Fruit fly (Drosophila melanogaster) whole organism, embryonic: ENCODE measurements around the gene dgt6.

Experiments
- ATbp ChIP-seq: fragments of 200-800 bp; sonication (Bioruptor generic); optimal IDR thresholded peaks from 2 replicates; lab custom pipeline; 2017; ENCODE audit warnings: missing biosample characterization, mild to moderate bottlenecking, missing genetic modification characterization, missing genetic modification reagents
- Asciz ChIP-seq: fragments of 200-800 bp; sonication (Bioruptor generic); optimal IDR thresholded peaks from 2 replicates; lab custom pipeline; 2017; ENCODE audit warnings: missing biosample characterization, mild to moderate bottlenecking, missing genetic modification characterization, missing genetic modification reagents
- CG10209 ChIP-seq: fragments of 200-800 bp; sonication (Bioruptor generic); optimal IDR thresholded peaks from 3 replicates; lab custom pipeline; 2017; ENCODE audit warnings: missing biosample characterization, mild to moderate bottlenecking, missing genetic modification characterization, missing genetic modification reagents
- CG10431 ChIP-seq: fragments of 200-800 bp; sonication (Bioruptor generic); optimal IDR thresholded peaks from 3 replicates; lab custom pipeline; 2018; ENCODE audit warnings: missing biosample characterization, mild to moderate bottlenecking, missing genetic modification characterization
- CG10654 ChIP-seq: fragments of 200-800 bp; sonication (Bioruptor generic); optimal IDR thresholded peaks from 2 replicates; lab custom pipeline; 2016; ENCODE audit warnings: missing biosample characterization, missing genetic modification characterization
- CG11247 ChIP-seq: fragments of 200-800 bp; sonication (Bioruptor generic); IDR thresholded peaks from 2 replicates; pipeline ENCODE4 v1.3.6; 2022; ENCODE audit warnings: missing biosample characterization, missing genetic modification characterization
- CG11398 ChIP-seq: fragments of 200-800 bp; sonication (Bioruptor generic); optimal IDR thresholded peaks from 2 replicates; lab custom pipeline; 2016; ENCODE audit warnings: missing biosample characterization, missing genetic modification characterization
- CG18599 ChIP-seq: fragments of 200-800 bp; sonication (Bioruptor generic); optimal IDR thresholded peaks from 3 replicates; lab custom pipeline; 2017; ENCODE audit warnings: missing biosample characterization, missing genetic modification characterization, mild to moderate bottlenecking, moderate library complexity, missing genetic modification reagents
- CG2678 ChIP-seq: fragments of 200-800 bp; sonication (Bioruptor generic); optimal IDR thresholded peaks from 3 replicates; lab custom pipeline; 2019; ENCODE audit warnings: missing biosample characterization, mild to moderate bottlenecking, missing genetic modification characterization, moderate library complexity
- CG31224 ChIP-seq: fragments of 200-800 bp; sonication (Bioruptor generic); IDR thresholded peaks from 2 replicates; pipeline ENCODE4 v1.3.6; 2022; ENCODE audit warnings: missing biosample characterization, missing genetic modification characterization
- CG3163 ChIP-seq: fragments of 200-800 bp; sonication (Bioruptor generic); optimal IDR thresholded peaks from 3 replicates; lab custom pipeline; 2016; ENCODE audit warnings: missing biosample characterization, missing genetic modification characterization
- CG3281 ChIP-seq: fragments of 200-800 bp; sonication (Bioruptor generic); optimal IDR thresholded peaks from 3 replicates; lab custom pipeline; 2017; ENCODE audit warnings: missing biosample characterization, mild to moderate bottlenecking, missing genetic modification characterization
- CG33213 ChIP-seq: fragments of 200-800 bp; sonication (Bioruptor generic); optimal IDR thresholded peaks from 3 replicates; lab custom pipeline; 2016; ENCODE audit warnings: missing biosample characterization, missing genetic modification characterization
- CG34376 ChIP-seq: fragments of 200-800 bp; sonication (Bioruptor generic); optimal IDR thresholded peaks from 2 replicates; lab custom pipeline; 2018; ENCODE audit warnings: missing biosample characterization, mild to moderate bottlenecking, missing genetic modification characterization
- CG34422 ChIP-seq: fragments of 200-800 bp; sonication (Bioruptor generic); IDR thresholded peaks from 3 replicates; pipeline ENCODE4 v1.3.6; 2022; ENCODE audit warnings: missing biosample characterization, missing genetic modification characterization
- CG3726 ChIP-seq: fragments of 200-800 bp; sonication (Bioruptor generic); IDR thresholded peaks from 3 replicates; pipeline ENCODE4, ENCODE4 v1.3.6; 2022; ENCODE audit warnings: missing biosample characterization, missing genetic modification characterization
- CG4282 ChIP-seq: fragments of 200-800 bp; sonication (Bioruptor generic); optimal IDR thresholded peaks from 2 replicates; lab custom pipeline; 2016; ENCODE audit warnings: missing biosample characterization, missing genetic modification characterization
- CG6654 ChIP-seq: fragments of 200-800 bp; sonication (Bioruptor generic); optimal IDR thresholded peaks from 2 replicates; lab custom pipeline; 2017; ENCODE audit warnings: missing biosample characterization, mild to moderate bottlenecking, missing genetic modification characterization
- CG6689 ChIP-seq: fragments of 200-800 bp; sonication (Bioruptor generic); IDR thresholded peaks from 2 replicates; pipeline ENCODE4 v1.3.6; 2022; ENCODE audit warnings: missing biosample characterization, missing genetic modification characterization
- CG9437 ChIP-seq: fragments of 200-800 bp; sonication (Bioruptor generic); optimal IDR thresholded peaks from 2 replicates; lab custom pipeline; 2018; ENCODE audit warnings: missing biosample characterization, mild to moderate bottlenecking, missing genetic modification characterization
- CG9797 ChIP-seq: fragments of 200-800 bp; sonication (Bioruptor generic); optimal IDR thresholded peaks from 3 replicates; lab custom pipeline; 2018; ENCODE audit warnings: missing biosample characterization, mild to moderate bottlenecking, missing genetic modification characterization
- CTCF ChIP-seq: fragments of 200-800 bp; sonication (Bioruptor generic); optimal IDR thresholded peaks from 2 replicates; lab custom pipeline; 2017; ENCODE audit warnings: missing biosample characterization, mild to moderate bottlenecking, missing genetic modification characterization, moderate library complexity
- Dfd ChIP-seq, 2 experiments: fragments of >200 bp; optimal IDR thresholded peaks; 2 replicates each; lab custom pipeline; 2017; ENCODE audit warnings: missing biosample characterization in 2 of 2, missing genetic modification characterization in 2 of 2
- Doc3 ChIP-seq: fragments of 200-800 bp; sonication (Bioruptor generic); IDR thresholded peaks from 3 replicates; pipeline ENCODE4 v1.3.6; 2022; ENCODE audit warnings: missing biosample characterization, missing genetic modification characterization; ENCODE audit not compliant: partially characterized antibody
- Drgx ChIP-seq: fragments of 200-800 bp; sonication (Bioruptor generic); IDR thresholded peaks from 2 replicates; pipeline ENCODE4 v1.3.6; 2022; ENCODE audit warnings: missing biosample characterization, missing genetic modification characterization
- Elba2 ChIP-seq: fragments of 200-800 bp; sonication (Bioruptor generic); optimal IDR thresholded peaks from 3 replicates; lab custom pipeline; 2016; ENCODE audit warnings: missing biosample characterization, missing genetic modification characterization
- H15 ChIP-seq: fragments of 200-800 bp; sonication (Bioruptor generic); IDR thresholded peaks from 3 replicates; pipeline ENCODE4 v1.3.6; 2022; ENCODE audit warnings: missing biosample characterization, missing genetic modification characterization
- Hey ChIP-seq: fragments of 200-800 bp; sonication (Bioruptor generic); optimal IDR thresholded peaks from 3 replicates; lab custom pipeline; 2018; ENCODE audit warnings: missing biosample characterization, mild to moderate bottlenecking, missing genetic modification characterization
- Mad ChIP-seq: fragments of 200-800 bp; sonication (Bioruptor generic); optimal IDR thresholded peaks from 2 replicates; lab custom pipeline; 2016; ENCODE audit warnings: missing biosample characterization, missing genetic modification characterization
- Mrtf ChIP-seq: fragments of 200-800 bp; sonication (Bioruptor generic); IDR thresholded peaks from 3 replicates; pipeline ENCODE4 v1.3.6; 2022; ENCODE audit warnings: missing biosample characterization, missing genetic modification characterization
- Myb ChIP-seq: fragments of 200-800 bp; sonication (Bioruptor generic); optimal IDR thresholded peaks from 2 replicates; lab custom pipeline; 2016; ENCODE audit warnings: missing biosample characterization, missing genetic modification characterization
- Ravus ChIP-seq: fragments of 200-800 bp; sonication (Bioruptor generic); IDR thresholded peaks from 2 replicates; pipeline ENCODE4 v1.3.6; 2022; ENCODE audit warnings: missing biosample characterization, missing genetic modification characterization
- Rfx ChIP-seq: fragments of 200-800 bp; sonication (Bioruptor generic); IDR thresholded peaks from 2 replicates; pipeline ENCODE4 v1.3.6; 2022; ENCODE audit warnings: missing biosample characterization, missing genetic modification characterization
- Sin3A ChIP-seq: fragments of >200 bp; optimal IDR thresholded peaks from 2 replicates; lab custom pipeline; 2018
- ab ChIP-seq: fragments of 200-800 bp; sonication (Bioruptor generic); optimal IDR thresholded peaks from 2 replicates; lab custom pipeline; 2016; ENCODE audit warnings: missing biosample characterization, missing genetic modification characterization
- amos ChIP-seq: fragments of 200-800 bp; sonication (Bioruptor generic); IDR thresholded peaks from 2 replicates; pipeline ENCODE4 v1.3.6; 2022; ENCODE audit warnings: missing biosample characterization, missing genetic modification characterization; ENCODE audit not compliant: partially characterized antibody
- ap ChIP-seq: fragments of 200-800 bp; sonication (Bioruptor generic); IDR thresholded peaks from 2 replicates; pipeline ENCODE4 v1.3.6; 2022; ENCODE audit warnings: missing biosample characterization, missing genetic modification characterization
- ara ChIP-seq: fragments of 200-800 bp; sonication (Bioruptor generic); IDR thresholded peaks from 2 replicates; pipeline ENCODE4 v1.3.6; 2022; ENCODE audit warnings: missing biosample characterization, missing genetic modification characterization
- ase ChIP-seq: fragments of 200-800 bp; sonication (Bioruptor generic); IDR thresholded peaks from 3 replicates; pipeline ENCODE4 v1.3.6; 2022; ENCODE audit warnings: missing biosample characterization, missing genetic modification characterization
- ash1 ChIP-seq: fragments of 200-800 bp; sonication (Bioruptor generic); optimal IDR thresholded peaks from 2 replicates; lab custom pipeline; 2018; ENCODE audit warnings: missing biosample characterization, mild to moderate bottlenecking, missing genetic modification characterization
- br ChIP-seq: fragments of >200 bp; optimal IDR thresholded peaks from 2 replicates; lab custom pipeline; 2017
- caup ChIP-seq: fragments of 200-800 bp; sonication (Bioruptor generic); optimal IDR thresholded peaks from 3 replicates; lab custom pipeline; 2017; ENCODE audit warnings: missing biosample characterization, mild to moderate bottlenecking, missing genetic modification characterization, moderate library complexity; ENCODE audit not compliant: severe bottlenecking
- dysf ChIP-seq: fragments of 200-800 bp; sonication (Bioruptor generic); IDR thresholded peaks from 3 replicates; pipeline ENCODE4 v1.3.6; 2022; ENCODE audit warnings: missing biosample characterization, missing genetic modification characterization
- fd3F ChIP-seq: fragments of 200-800 bp; sonication (Bioruptor generic); optimal IDR thresholded peaks from 2 replicates; lab custom pipeline; 2018; ENCODE audit warnings: missing biosample characterization, mild to moderate bottlenecking, missing genetic modification characterization, moderate library complexity
- gem ChIP-seq: fragments of 200-800 bp; sonication (Bioruptor generic); optimal IDR thresholded peaks from 2 replicates; lab custom pipeline; 2019; ENCODE audit warnings: missing biosample characterization, mild to moderate bottlenecking, missing genetic modification characterization, moderate library complexity
- inv ChIP-seq: fragments of 200-800 bp; sonication (Bioruptor generic); IDR thresholded peaks from 2 replicates; pipeline ENCODE4 v1.3.6; 2022; ENCODE audit warnings: missing biosample characterization, missing genetic modification characterization; ENCODE audit not compliant: partially characterized antibody
- nom ChIP-seq: fragments of 200-800 bp; sonication (Bioruptor generic); optimal IDR thresholded peaks from 2 replicates; lab custom pipeline; 2017; ENCODE audit warnings: missing biosample characterization, missing genetic modification characterization, mild to moderate bottlenecking, moderate library complexity, missing genetic modification reagents
- p53 ChIP-seq: fragments of 200-800 bp; sonication (Bioruptor generic); optimal IDR thresholded peaks from 2 replicates; lab custom pipeline; 2016; ENCODE audit warnings: missing biosample characterization, missing genetic modification characterization
- psq ChIP-seq: fragments of 200-800 bp; sonication (Bioruptor generic); optimal IDR thresholded peaks from 2 replicates; lab custom pipeline; 2017; ENCODE audit warnings: missing biosample characterization, missing genetic modification characterization
- shn ChIP-seq: fragments of 200-800 bp; sonication (Bioruptor generic); optimal IDR thresholded peaks from 3 replicates; lab custom pipeline; 2016; ENCODE audit warnings: missing biosample characterization, missing genetic modification characterization
- slbo ChIP-seq: fragments of 200-800 bp; sonication (Bioruptor generic); IDR thresholded peaks from 2 replicates; pipeline ENCODE4 v1.3.6; 2022; ENCODE audit warnings: missing biosample characterization, missing genetic modification characterization
- sr ChIP-seq: fragments of 200-800 bp; sonication (Bioruptor generic); IDR thresholded peaks from 3 replicates; pipeline ENCODE4 v1.3.6; 2022; ENCODE audit warnings: missing biosample characterization, missing genetic modification characterization
- wdn ChIP-seq: fragments of 200-800 bp; sonication (Bioruptor generic); IDR thresholded peaks from 2 replicates; pipeline ENCODE4 v1.3.6; 2022; ENCODE audit warnings: missing biosample characterization, missing genetic modification characterization

Gene dgt6

DNA sequence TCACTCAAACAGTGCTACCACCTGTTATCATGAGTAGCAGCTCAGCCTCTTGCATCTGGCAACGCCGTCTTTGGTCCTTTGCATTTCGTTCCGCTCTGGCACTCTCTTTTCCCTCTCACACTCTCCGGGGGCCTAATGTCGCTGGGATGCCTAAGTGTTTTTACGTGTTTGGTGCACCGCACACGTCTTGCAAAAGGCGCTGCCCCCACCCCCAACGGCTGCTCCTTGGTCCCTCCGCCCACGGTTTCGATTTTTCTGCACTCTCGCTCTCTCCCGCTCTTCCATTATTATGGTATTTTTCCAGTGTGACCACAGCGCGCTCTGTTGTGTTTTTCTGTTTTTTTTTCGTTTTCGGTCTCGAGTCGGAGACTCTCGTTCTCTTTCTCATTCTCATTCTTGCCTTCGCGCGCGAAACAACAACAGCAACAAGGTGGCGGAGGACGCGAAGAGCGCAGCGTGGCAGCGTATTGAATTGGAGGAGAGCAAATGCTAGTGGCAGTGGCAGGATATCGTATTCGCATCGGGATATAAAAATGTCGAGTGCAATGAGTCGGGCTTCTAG is 42.8 kb downstream of the dgt6 start (continued):
- TF ChIP-seq Sin3A (lab: Kevin White, UChicago) (no peak), CTCF (GFP tag; lab: Kevin White, UChicago) (no peak), CG34422 (peak; percentile 72; the same call in 1 of the 3 replicates), psq (peak; percentile 45), inv (GFP tag; lab: Robert Waterston, UW) (no peak), slbo (GFP tag; lab: Robert Waterston, UW) (no peak), CG9437 (GFP tag; lab: Kevin White, UChicago) (no peak), CG2678 (tag; lab: Kevin White, UChicago) (no peak), Myb (GFP tag; lab: Kevin White, UChicago) (no peak), CG9797 (GFP tag; lab: Kevin White, UChicago) (peak; percentile 59), CG10431 (GFP tag; lab: Kevin White, UChicago) (no peak), CG6654 (GFP tag; lab: Kevin White, UChicago) (no peak), fd3F (GFP tag; lab: Kevin White, UChicago) (no peak), CG10209 (GFP tag; lab: Kevin White, UChicago) (no peak), wdn (GFP tag; lab: Robert Waterston, UW) (no peak), sr (GFP tag; lab: Robert Waterston, UW) (0 out of 3 replicates have a peak, but pooled peaks have one; percentile 15), CG6689 (0 out of 2 replicates have a peak, but pooled peaks have one; percentile 23), caup (GFP tag; lab: Kevin White, UChicago) (no peak), Hey (tag; lab: Kevin White, UChicago) (no peak), Ravus (GFP tag; lab: Robert Waterston, UW) (no peak), Dfd (GFP tag; optimal IDR thresholded peaks at IDR 0.05; lab: Kevin White, UChicago) (no peak), ap (GFP tag; lab: Robert Waterston, UW) (no peak), ase (GFP tag; lab: Robert Waterston, UW) (no peak), CG33213 (GFP tag; lab: Kevin White, UChicago) (no peak), Asciz (GFP tag; lab: Kevin White, UChicago) (no peak), CG4282 (GFP tag; lab: Kevin White, UChicago) (no peak), amos (GFP tag; lab: Robert Waterston, UW) (no peak), Mad (no peak), br (lab: Kevin White, UChicago) (no peak), shn (GFP tag; lab: Kevin White, UChicago) (no peak), CG11247 (GFP tag; lab: Robert Waterston, UW) (no peak), H15 (GFP tag; lab: Robert Waterston, UW) (no peak), Elba2 (GFP tag; lab: Kevin White, UChicago) (no peak), p53 (GFP tag; lab: Kevin White, UChicago) (no peak), CG31224 (no peak), Doc3 (GFP tag; lab: Robert Waterston, UW) (no peak), CG3726 (GFP tag; lab: Robert Waterston, UW) (no peak), ab (no peak), CG18599 (GFP tag; lab: Kevin White, UChicago) (no peak), CG3163 (peak; percentile 49), CG3281 (GFP tag; lab: Kevin White, UChicago) (no peak), ATbp (GFP tag; lab: Kevin White, UChicago) (no peak), CG34376 (no peak), nom (peak; percentile 76), ara (GFP tag; lab: Robert Waterston, UW) (no peak), Rfx (GFP tag; lab: Robert Waterston, UW) (no peak), gem (tag; lab: Kevin White, UChicago) (no peak), dysf (no peak), CG11398 (no peak), Mrtf (GFP tag; lab: Robert Waterston, UW) (no peak), Drgx (GFP tag; lab: Robert Waterston, UW) (no peak), ash1 (GFP tag; lab: Kevin White, UChicago) (no peak), CG10654 (no peak)
